Fruit fly (Drosophila melanogaster) whole organism, embryonic: ENCODE measurements around the gene CG15927.

ENCODE experiments used
- Antp ChIP-seq: fragments of 200-800 bp; sonication (Bioruptor generic); optimal IDR thresholded peaks from 3 replicates; lab custom pipeline; 2016; ENCODE audit warnings: missing biosample characterization, missing genetic modification characterization
- CG10321 ChIP-seq: fragments of 200-800 bp; sonication (Bioruptor generic); IDR thresholded peaks from 2 replicates; pipeline ENCODE4 v1.3.6; 2022; ENCODE audit warnings: missing biosample characterization, missing genetic modification characterization
- CG11504 ChIP-seq: fragments of 200-800 bp; sonication (Bioruptor generic); optimal IDR thresholded peaks from 3 replicates; lab custom pipeline; 2019; ENCODE audit warnings: missing biosample characterization, mild to moderate bottlenecking, missing genetic modification characterization, moderate library complexity
- CG11560 ChIP-seq: fragments of 200-800 bp; sonication (Bioruptor generic); IDR thresholded peaks from 3 replicates; pipeline ENCODE4 v1.3.6; 2022; ENCODE audit warnings: missing biosample characterization, missing genetic modification characterization
- CG12104 ChIP-seq: fragments of 200-800 bp; sonication (Bioruptor generic); optimal IDR thresholded peaks from 3 replicates; lab custom pipeline; 2016; ENCODE audit warnings: missing biosample characterization, missing genetic modification characterization
- CG12299 ChIP-seq: fragments of 200-800 bp; sonication (Bioruptor generic); optimal IDR thresholded peaks from 2 replicates; lab custom pipeline; 2018; ENCODE audit warnings: missing biosample characterization, mild to moderate bottlenecking, missing genetic modification characterization
- CG12659 ChIP-seq: fragments of 200-800 bp; sonication (Bioruptor generic); optimal IDR thresholded peaks from 3 replicates; lab custom pipeline; 2017; ENCODE audit warnings: mild to moderate bottlenecking, missing biosample characterization, missing genetic modification reagents, missing genetic modification characterization
- CG12744 ChIP-seq: fragments of 200-800 bp; sonication (Bioruptor generic); optimal IDR thresholded peaks from 2 replicates; lab custom pipeline; 2016; ENCODE audit warnings: missing biosample characterization, missing genetic modification characterization
- CG13775 ChIP-seq: fragments of 200-800 bp; sonication (Bioruptor generic); optimal IDR thresholded peaks from 3 replicates; lab custom pipeline; 2017; ENCODE audit warnings: missing biosample characterization, mild to moderate bottlenecking, missing genetic modification characterization
- CG14050 ChIP-seq: fragments of 200-800 bp; sonication (Bioruptor generic); IDR thresholded peaks from 3 replicates; pipeline ENCODE4 v1.3.6; 2022; ENCODE audit warnings: missing biosample characterization, missing genetic modification characterization
- CG14710 ChIP-seq: fragments of 200-800 bp; sonication (Bioruptor generic); optimal IDR thresholded peaks from 3 replicates; lab custom pipeline; 2019; ENCODE audit warnings: missing biosample characterization, mild to moderate bottlenecking, missing genetic modification characterization, moderate library complexity
- CG15269 ChIP-seq: fragments of 200-800 bp; sonication (Bioruptor generic); optimal IDR thresholded peaks from 2 replicates; lab custom pipeline; 2018; ENCODE audit warnings: missing biosample characterization, mild to moderate bottlenecking, missing genetic modification characterization, moderate library complexity
- CG16863 ChIP-seq: fragments of 200-800 bp; sonication (Bioruptor generic); optimal IDR thresholded peaks from 3 replicates; lab custom pipeline; 2016; ENCODE audit warnings: missing biosample characterization, missing genetic modification characterization
- CG18599 ChIP-seq: fragments of 200-800 bp; sonication (Bioruptor generic); optimal IDR thresholded peaks from 3 replicates; lab custom pipeline; 2017; ENCODE audit warnings: missing biosample characterization, missing genetic modification characterization, mild to moderate bottlenecking, moderate library complexity, missing genetic modification reagents
- CG18764 ChIP-seq: fragments of 200-800 bp; sonication (Bioruptor generic); optimal IDR thresholded peaks from 3 replicates; lab custom pipeline; 2016; ENCODE audit warnings: missing biosample characterization, missing genetic modification characterization
- CG2116 ChIP-seq: fragments of 200-800 bp; sonication (Bioruptor generic); optimal IDR thresholded peaks from 3 replicates; lab custom pipeline; 2018; ENCODE audit warnings: missing biosample characterization, mild to moderate bottlenecking, missing genetic modification characterization
- CG31224 ChIP-seq: fragments of 200-800 bp; sonication (Bioruptor generic); IDR thresholded peaks from 2 replicates; pipeline ENCODE4 v1.3.6; 2022; ENCODE audit warnings: missing biosample characterization, missing genetic modification characterization
- CG32532 ChIP-seq: fragments of 200-800 bp; sonication (Bioruptor generic); IDR thresholded peaks from 2 replicates; pipeline ENCODE4 v1.3.6; 2022; ENCODE audit warnings: missing biosample characterization, missing genetic modification characterization
- CG32767 ChIP-seq: fragments of 200-800 bp; sonication (Bioruptor generic); IDR thresholded peaks from 2 replicates; pipeline ENCODE4 v1.3.6; 2022; ENCODE audit warnings: missing biosample characterization, missing genetic modification characterization
- CG5245 ChIP-seq: fragments of 200-800 bp; sonication (Bioruptor generic); optimal IDR thresholded peaks from 3 replicates; lab custom pipeline; 2016; ENCODE audit warnings: missing biosample characterization, missing genetic modification characterization
- CG5953 ChIP-seq: fragments of 200-800 bp; sonication (Bioruptor generic); IDR thresholded peaks from 2 replicates; pipeline ENCODE4 v1.3.6; 2022; ENCODE audit warnings: missing biosample characterization, missing genetic modification characterization
- CG6683 ChIP-seq: fragments of 200-800 bp; sonication (Bioruptor generic); optimal IDR thresholded peaks from 2 replicates; lab custom pipeline; 2017; ENCODE audit warnings: missing biosample characterization, mild to moderate bottlenecking, missing genetic modification characterization, missing genetic modification reagents
- CG7556 ChIP-seq: fragments of 200-800 bp; sonication (Bioruptor generic); optimal IDR thresholded peaks from 2 replicates; lab custom pipeline; 2017; ENCODE audit warnings: missing biosample characterization, mild to moderate bottlenecking, missing genetic modification characterization
- CG8281 ChIP-seq: fragments of 200-800 bp; sonication (Bioruptor generic); optimal IDR thresholded peaks from 2 replicates; lab custom pipeline; 2018; ENCODE audit warnings: missing biosample characterization, mild to moderate bottlenecking, missing genetic modification characterization, moderate library complexity
- Hmx ChIP-seq: fragments of 200-800 bp; sonication (Bioruptor generic); optimal IDR thresholded peaks from 2 replicates; lab custom pipeline; 2016; ENCODE audit warnings: missing biosample characterization, missing genetic modification characterization
- Hr51 ChIP-seq, 2 experiments: fragments of 200-800 bp; sonication (Bioruptor generic); optimal IDR thresholded peaks; 2 replicates in 1 of 2; 3 replicates in 1 of 2; lab custom pipeline; 2016 to 2018; ENCODE audit warnings: missing biosample characterization in 2 of 2, missing genetic modification characterization in 2 of 2, mild to moderate bottlenecking in 1 of 2, moderate library complexity in 1 of 2
- Hsf ChIP-seq: fragments of 200-800 bp; sonication (Bioruptor generic); optimal IDR thresholded peaks from 3 replicates; lab custom pipeline; 2016; ENCODE audit warnings: missing biosample characterization, missing genetic modification characterization
- Med ChIP-seq: fragments of 200-800 bp; sonication (Bioruptor generic); peaks from one replicate; lab custom pipeline; 2016; ENCODE audit warnings: missing biosample characterization, missing genetic modification characterization, mild to moderate bottlenecking, inconsistent platforms, moderate library complexity
- Meics ChIP-seq: fragments of 200-800 bp; sonication (Bioruptor generic); optimal IDR thresholded peaks from 2 replicates; lab custom pipeline; 2017; ENCODE audit warnings: missing biosample characterization, mild to moderate bottlenecking, missing genetic modification characterization
- Opbp ChIP-seq: fragments of 200-800 bp; sonication (Bioruptor generic); IDR thresholded peaks from 3 replicates; pipeline ENCODE4 v1.3.6; 2022; ENCODE audit warnings: missing biosample characterization, missing genetic modification characterization; ENCODE audit not compliant: partially characterized antibody
- Pdp1 ChIP-seq, 2 experiments: fragments of 200-800 bp; sonication (Bioruptor generic); optimal IDR thresholded peaks; 3 replicates each; lab custom pipeline; 2016; ENCODE audit warnings: missing biosample characterization in 2 of 2, missing genetic modification characterization in 2 of 2, mild to moderate bottlenecking in 1 of 2, moderate library complexity in 1 of 2
- Scr ChIP-seq: fragments of 200-800 bp; sonication (Bioruptor generic); IDR thresholded peaks from 2 replicates; pipeline ENCODE4 v1.3.6; 2022; ENCODE audit warnings: missing biosample characterization, missing genetic modification characterization; ENCODE audit not compliant: partially characterized antibody
- Sox102F ChIP-seq: fragments of 200-800 bp; sonication (Bioruptor generic); optimal IDR thresholded peaks from 2 replicates; lab custom pipeline; 2018; ENCODE audit warnings: missing biosample characterization, mild to moderate bottlenecking, missing genetic modification characterization, moderate library complexity
- ash1 ChIP-seq: fragments of 200-800 bp; sonication (Bioruptor generic); optimal IDR thresholded peaks from 2 replicates; lab custom pipeline; 2018; ENCODE audit warnings: missing biosample characterization, mild to moderate bottlenecking, missing genetic modification characterization
- bcd ChIP-seq: fragments of 200-800 bp; sonication (Bioruptor generic); optimal IDR thresholded peaks from 2 replicates; lab custom pipeline; 2017; ENCODE audit warnings: missing biosample characterization, mild to moderate bottlenecking, missing genetic modification characterization
- br ChIP-seq: fragments of >200 bp; optimal IDR thresholded peaks from 2 replicates; lab custom pipeline; 2017
- croc ChIP-seq: fragments of 200-800 bp; sonication (Bioruptor generic); conservative IDR thresholded peaks from 3 replicates; pipeline ENCODE4 v1.3.6; 2022; ENCODE audit warnings: missing biosample characterization, missing genetic modification characterization
- danr ChIP-seq: fragments of 200-800 bp; sonication (Bioruptor generic); IDR thresholded peaks from 2 replicates; pipeline ENCODE4 v1.3.6; 2022; ENCODE audit warnings: missing biosample characterization, missing genetic modification characterization
- dmrt99B ChIP-seq: fragments of 200-800 bp; sonication (Bioruptor generic); optimal IDR thresholded peaks from 2 replicates; lab custom pipeline; 2018; ENCODE audit warnings: missing biosample characterization, mild to moderate bottlenecking, missing genetic modification characterization, moderate library complexity
- dpn ChIP-seq, 2 experiments: fragments of 200-800 bp; sonication (Bioruptor generic); optimal IDR thresholded peaks; 3 replicates each; lab custom pipeline; 2016; ENCODE audit warnings: missing biosample characterization in 2 of 2, missing genetic modification characterization in 2 of 2
- eve ChIP-seq, 2 experiments: fragments of >200 bp; optimal IDR thresholded peaks; 2 replicates each; lab custom pipeline; 2017; ENCODE audit warnings: missing biosample characterization in 2 of 2, missing genetic modification characterization in 2 of 2
- exex ChIP-seq: fragments of 200-800 bp; sonication (Bioruptor generic); optimal IDR thresholded peaks from 4 replicates; lab custom pipeline; 2018; ENCODE audit warnings: missing biosample characterization, mild to moderate bottlenecking, missing genetic modification characterization, moderate library complexity
- eyg ChIP-seq: fragments of 200-800 bp; sonication (Bioruptor generic); optimal IDR thresholded peaks from 3 replicates; lab custom pipeline; 2016; ENCODE audit warnings: missing biosample characterization, missing genetic modification characterization
- fd96Cb ChIP-seq: fragments of 200-800 bp; sonication (Bioruptor generic); optimal IDR thresholded peaks from 2 replicates; lab custom pipeline; 2018; ENCODE audit warnings: missing biosample characterization, mild to moderate bottlenecking, missing genetic modification characterization, moderate library complexity
- onecut ChIP-seq: fragments of 200-800 bp; sonication (Bioruptor generic); IDR thresholded peaks from 2 replicates; pipeline ENCODE4 v1.3.6; 2022; ENCODE audit warnings: missing biosample characterization, missing genetic modification characterization
- org-1 ChIP-seq: fragments of 200-800 bp; sonication (Bioruptor generic); optimal IDR thresholded peaks from 2 replicates; lab custom pipeline; 2017; ENCODE audit warnings: missing biosample characterization, missing genetic modification characterization
- psq ChIP-seq: fragments of 200-800 bp; sonication (Bioruptor generic); optimal IDR thresholded peaks from 2 replicates; lab custom pipeline; 2017; ENCODE audit warnings: missing biosample characterization, missing genetic modification characterization
- stwl ChIP-seq: fragments of 200-800 bp; sonication (Bioruptor generic); optimal IDR thresholded peaks from 3 replicates; lab custom pipeline; 2018; ENCODE audit warnings: missing biosample characterization, mild to moderate bottlenecking, missing genetic modification characterization, moderate library complexity

The CG15927 gene

DNA sequence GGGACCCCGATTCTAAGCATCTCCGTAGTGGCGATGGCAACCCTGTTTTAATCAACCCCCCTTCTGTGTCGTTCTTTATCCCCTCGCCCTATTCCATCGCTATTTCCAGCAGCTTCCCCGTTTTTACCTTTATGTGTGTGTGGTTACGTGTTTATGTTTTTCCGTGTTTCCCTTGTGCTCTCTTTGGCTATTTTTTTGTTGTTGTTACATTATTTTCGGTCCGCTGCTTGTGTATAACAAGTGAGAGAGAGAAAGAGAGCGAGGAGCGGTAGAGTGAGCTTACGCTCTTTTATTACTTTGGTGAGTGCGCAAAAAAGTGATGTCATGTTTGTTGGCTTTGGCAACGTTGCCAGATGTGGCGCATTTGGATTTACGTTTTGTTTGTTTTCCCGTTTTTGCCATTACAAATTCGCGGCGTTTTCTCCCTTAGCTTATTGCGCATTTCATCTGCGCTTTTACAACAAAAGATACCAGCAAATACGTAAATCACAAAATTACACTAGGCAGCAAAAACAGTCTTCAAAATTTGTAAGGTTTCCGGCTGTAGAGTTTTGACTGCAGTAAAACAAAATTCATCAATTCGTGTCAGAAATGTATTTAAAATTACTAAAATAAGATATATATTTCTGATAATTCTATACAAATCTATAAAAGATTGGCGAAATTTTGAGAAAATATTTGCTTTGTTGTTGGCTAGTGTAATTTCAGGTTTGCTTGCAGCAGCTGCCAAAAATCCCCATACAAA lies 15.8 kb downstream of the CG15927 start (continued):
- TF ChIP-seq Meics (GFP tag; lab: Kevin White, UChicago) (peak; percentile 78), stwl (tag; lab: Kevin White, UChicago) (no peak), dmrt99B (peak; percentile 66), CG6683 (GFP tag; lab: Kevin White, UChicago) (peak; percentile 24), CG31224 (GFP tag; lab: Robert Waterston, UW) (peak; percentile 47), CG5245 (GFP tag; lab: Kevin White, UChicago) (no peak), dpn (GFP tag; optimal IDR thresholded peaks at IDR 0.05; lab: Kevin White, UChicago) (peak in 1 of 2 experiments; percentile 49), Hr51 (GFP tag; optimal IDR thresholded peaks at IDR 0.05; lab: Kevin White, UChicago) (peak in 1 of 2 experiments; percentile 65), croc (0 out of 3 replicates have a peak, but pooled peaks have one; percentile 17), CG10321 (GFP tag; lab: Robert Waterston, UW) (peak; percentile 27; the same call in 1 of the 2 replicates), CG12299 (peak; percentile 57), CG13775 (GFP tag; lab: Kevin White, UChicago) (peak; percentile 56), CG18599 (peak; percentile 60), exex (tag; lab: Kevin White, UChicago) (peak; percentile 6), Antp (GFP tag; lab: Kevin White, UChicago) (no peak), Scr (no peak), CG11560 (tag; lab: Robert Waterston, UW) (peak; percentile 33; the same call in 1 of the 3 replicates), CG7556 (GFP tag; lab: Kevin White, UChicago) (peak; percentile 47), CG32532 (GFP tag; lab: Robert Waterston, UW) (peak; percentile 76), CG14050 (GFP tag; lab: Robert Waterston, UW) (peak; percentile 59; the same call in 2 of the 3 replicates), eve (GFP tag; optimal IDR thresholded peaks at IDR 0.05; lab: Kevin White, UChicago) (no peak), danr (GFP tag; lab: Robert Waterston, UW) (0 out of 2 replicates have a peak, but pooled peaks have one; percentile 40), CG14710 (tag; lab: Kevin White, UChicago) (peak; percentile 16), CG5953 (GFP tag; lab: Robert Waterston, UW) (no peak), CG12659 (GFP tag; lab: Kevin White, UChicago) (peak; percentile 58), CG12104 (GFP tag; lab: Kevin White, UChicago) (peak; percentile 52), Pdp1 (GFP tag; optimal IDR thresholded peaks at IDR 0.05; lab: Kevin White, UChicago) (peak in 1 of 2 experiments; percentile 92), Med (GFP tag; lab: Kevin White, UChicago) (peak; percentile 52), onecut (GFP tag; lab: Robert Waterston, UW) (0 out of 2 replicates have a peak, but pooled peaks have one; percentile 14), CG8281 (tag; lab: Kevin White, UChicago) (peak; percentile 30), Hmx (GFP tag; lab: Kevin White, UChicago) (no peak), fd96Cb (peak; percentile 40), psq (GFP tag; lab: Kevin White, UChicago) (no peak), bcd (peak; percentile 62), CG12744 (no peak), CG15269 (tag; lab: Kevin White, UChicago) (peak; percentile 53), org-1 (GFP tag; lab: Kevin White, UChicago) (no peak), CG11504 (tag; lab: Kevin White, UChicago) (peak; percentile 67), CG32767 (GFP tag; lab: Robert Waterston, UW) (peak; percentile 62; the same call in 1 of the 2 replicates), Hsf (GFP tag; lab: Kevin White, UChicago) (no peak), CG16863 (GFP tag; lab: Kevin White, UChicago) (no peak), CG18764 (GFP tag; lab: Kevin White, UChicago) (no peak), ash1 (no peak), Sox102F (GFP tag; lab: Kevin White, UChicago) (peak; percentile 62), CG2116 (GFP tag; lab: Kevin White, UChicago) (no peak), eyg (GFP tag; lab: Kevin White, UChicago) (no peak), Opbp (GFP tag; lab: Robert Waterston, UW) (no peak), br (no peak)
